Worm (Caenorhabditis elegans) whole organism, early embryonic: Measurements from ENCODE around the gene skpo-3.

Experiments
- B0310.2 ChIP-seq: sonication (generic microtip); optimal IDR thresholded peaks from 2 replicates; lab custom pipeline; 2016; ENCODE audit warnings: mild to moderate bottlenecking, missing genetic modification characterization, missing compliant biosample characterization
- ama-1 ChIP-seq: fragments of 150-350 bp; optimal IDR thresholded peaks from 2 replicates; lab custom pipeline; 2014
- ets-7 ChIP-seq: sonication (generic microtip); optimal IDR thresholded peaks from 2 replicates; lab custom pipeline; 2016; ENCODE audit warnings: missing genotype, missing genetic modification characterization, missing compliant biosample characterization
- flt-1 ChIP-seq: fragments of 200-800 bp; sonication (Bioruptor generic); IDR thresholded peaks from 2 replicates; pipeline ENCODE4 v1.3.6; 2022; ENCODE audit warnings: missing genetic modification characterization, missing compliant biosample characterization
- hmbx-1 ChIP-seq: sonication (generic microtip); optimal IDR thresholded peaks from 2 replicates; lab custom pipeline; 2016; ENCODE audit warnings: mild to moderate bottlenecking, missing genetic modification characterization, missing compliant biosample characterization
- hnd-1 ChIP-seq: sonication (generic microtip); optimal IDR thresholded peaks from 2 replicates; lab custom pipeline; 2016; ENCODE audit warnings: missing genetic modification characterization, missing compliant biosample characterization
- pes-1 ChIP-seq: fragments of 200-800 bp; sonication (Bioruptor generic); IDR thresholded peaks from 2 replicates; pipeline ENCODE4 v1.3.6; 2022; ENCODE audit warnings: missing genetic modification reagents, missing genetic modification characterization, missing compliant biosample characterization
- scrt-1 ChIP-seq: fragments of 200-800 bp; sonication (Bioruptor generic); IDR thresholded peaks from 2 replicates; pipeline ENCODE4 v1.3.6; 2022; ENCODE audit warnings: missing genetic modification characterization, missing compliant biosample characterization
- sea-1 ChIP-seq: fragments of 200-800 bp; sonication (Bioruptor generic); conservative IDR thresholded peaks from 2 replicates; pipeline ENCODE4 v1.3.6; 2022; ENCODE audit warnings: missing genetic modification characterization, missing compliant biosample characterization
- tra-4 ChIP-seq: sonication (generic microtip); optimal IDR thresholded peaks from 2 replicates; lab custom pipeline; 2017; ENCODE audit warnings: missing genetic modification characterization, missing compliant biosample characterization

DNA sequence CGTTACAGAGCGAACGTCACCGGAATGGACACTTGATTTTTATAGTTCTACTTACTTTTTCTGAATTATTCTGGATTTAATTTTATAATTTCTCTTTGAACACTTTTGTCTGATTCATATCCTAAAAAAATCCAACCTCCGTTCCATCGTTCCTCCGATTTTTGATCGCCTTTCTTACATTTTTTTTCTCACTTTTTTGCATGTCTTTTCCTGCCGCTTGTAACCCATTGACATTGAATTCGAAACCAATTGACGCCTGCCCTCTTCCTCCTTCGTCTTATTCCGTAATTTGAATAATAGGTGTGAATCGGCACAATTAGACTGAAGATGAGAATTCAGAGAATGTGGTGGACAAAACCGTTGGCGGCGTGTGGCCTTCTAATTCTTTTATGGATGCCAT lies at the start of gene skpo-3:
- TF ChIP-seq sea-1 (GFP tag; lab: Robert Waterston, UW) (no peak), hnd-1 (no peak), ets-7 (tag; lab: Kevin White, UChicago) (no peak), B0310.2 (tag; lab: Kevin White, UChicago) (no peak), pes-1 (GFP tag; lab: Robert Waterston, UW) (no peak), flt-1 (GFP tag; lab: Robert Waterston, UW) (no peak), scrt-1 (GFP tag; lab: Robert Waterston, UW) (no peak), hmbx-1 (tag; lab: Kevin White, UChicago) (no peak), ama-1 (lab: Kevin White, UChicago) (no peak), tra-4 (tag; lab: Kevin White, UChicago) (no peak)
